Worm (Caenorhabditis elegans): ENCODE measurements around the gene nhr-223.

DNA sequence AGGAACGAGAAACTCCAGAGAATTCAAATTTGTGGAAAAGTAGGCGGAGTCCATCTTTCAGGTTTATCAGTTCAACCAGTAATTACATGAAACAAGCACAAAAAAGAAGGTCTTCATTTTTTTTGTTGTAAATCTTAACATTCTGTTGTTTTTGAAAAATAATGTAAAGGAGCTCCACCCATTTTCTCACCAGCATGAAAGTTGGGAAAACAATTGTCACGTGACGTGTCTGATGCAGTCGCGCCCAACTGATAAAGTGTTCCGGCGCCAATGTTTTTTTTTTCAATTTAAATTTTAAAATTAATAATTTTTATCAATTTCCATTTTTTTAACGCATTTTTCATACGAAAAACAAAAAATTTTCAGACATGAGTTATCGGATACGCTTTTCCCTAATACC lies 27.1 kb upstream of the nhr-223 start, which contains the start of gene F57A10.4:
- TF ChIP-seq ztf-4 (tag; optimal IDR thresholded peaks at IDR 0.05) (no peak), nhr-10 (tag; optimal IDR thresholded peaks at IDR 0.05) (no peak), peb-1 (tag; optimal IDR thresholded peaks at IDR 0.05) (no peak), mbf-1 (tag; optimal IDR thresholded peaks at IDR 0.05) (no peak), lin-13 (GFP tag; optimal IDR thresholded peaks at IDR 0.05) (no peak)

Measured in whole organism, L2 larva.